Fruit fly (Drosophila melanogaster): ENCODE results near the gene CG15812.

Gene CG15812

dm6 chr3L:3197464-3197863, 37.7 kb downstream of the CG15812 start, which contains the start of gene CG14966 (continued):
- TF ChIP-seq gsb-n (tag; optimal IDR thresholded peaks at IDR 0.05), result no peak
- TF ChIP-seq C15 (GFP tag; IDR thresholded peaks at IDR 0.05), result no peak
- peak; percentile 83 for TF ChIP-seq CG15514 (GFP tag; optimal IDR thresholded peaks at IDR 0.05)
- TF ChIP-seq danr (GFP tag; IDR thresholded peaks at IDR 0.05), result no peak
- TF ChIP-seq NC2α (GFP tag; optimal IDR thresholded peaks at IDR 0.05), result no peak
- TF ChIP-seq CG7745 (tag; optimal IDR thresholded peaks at IDR 0.05), result no peak
- TF ChIP-seq CG17359 (tag; optimal IDR thresholded peaks at IDR 0.05), result no peak
- TF ChIP-seq NFAT (GFP tag; IDR thresholded peaks at IDR 0.05), result no peak; the same call in 1 of the 2 replicates
- peak; percentile 44 for TF ChIP-seq HmgD (GFP tag; optimal IDR thresholded peaks at IDR 0.05)
- no peak for TF ChIP-seq dimm (GFP tag; IDR thresholded peaks at IDR 0.05)
- TF ChIP-seq CG4854 (GFP tag; optimal IDR thresholded peaks at IDR 0.05), result peak; percentile 19
- TF ChIP-seq Pdp1 (GFP tag; optimal IDR thresholded peaks at IDR 0.05), result peak in 1 of 2 experiments; percentile 47
- no peak for TF ChIP-seq usp (GFP tag; optimal IDR thresholded peaks at IDR 0.05)
- peak; percentile 91 for TF ChIP-seq unc-4 (GFP tag; IDR thresholded peaks at IDR 0.05; ENCODE audit: partially characterized antibody)
- no peak for TF ChIP-seq eve (GFP tag; optimal IDR thresholded peaks at IDR 0.05)
- TF ChIP-seq Hey (tag; optimal IDR thresholded peaks at IDR 0.05), result no peak
- TF ChIP-seq CG32532 (GFP tag; IDR thresholded peaks at IDR 0.05), result peak; percentile 68
- no peak for TF ChIP-seq cad (GFP tag; optimal IDR thresholded peaks at IDR 0.05)
- TF ChIP-seq twi (tag; optimal IDR thresholded peaks at IDR 0.05), result no peak
- TF ChIP-seq CG3847 (GFP tag; IDR thresholded peaks at IDR 0.05), result peak; percentile 44
- TF ChIP-seq Trl (optimal IDR thresholded peaks at IDR 0.05), result no peak
- TF ChIP-seq Trl (GFP tag; optimal IDR thresholded peaks at IDR 0.05), result no peak
- peak; percentile 56 for TF ChIP-seq ato (GFP tag; IDR thresholded peaks at IDR 0.05; ENCODE audit: partially characterized antibody)
- TF ChIP-seq Camta (GFP tag; optimal IDR thresholded peaks at IDR 0.05), result peak; percentile 0
- TF ChIP-seq nau (GFP tag; optimal IDR thresholded peaks at IDR 0.05), result no peak
- TF ChIP-seq CG17361 (GFP tag; IDR thresholded peaks at IDR 0.05), result 0 out of 3 replicates have a peak, but pooled peaks have one; percentile 24
- TF ChIP-seq lilli (GFP tag; optimal IDR thresholded peaks at IDR 0.05), result peak; percentile 56
- TF ChIP-seq Atf6 (GFP tag; IDR thresholded peaks at IDR 0.05), result no peak
- no peak for TF ChIP-seq bcd (GFP tag; optimal IDR thresholded peaks at IDR 0.05)
- peak; percentile 58 for TF ChIP-seq gro (GFP tag; optimal IDR thresholded peaks at IDR 0.05)
- TF ChIP-seq CG14441 (GFP tag; IDR thresholded peaks at IDR 0.05), result 0 out of 2 replicates have a peak, but pooled peaks have one; percentile 16
- TF ChIP-seq CG10147 (GFP tag; optimal IDR thresholded peaks at IDR 0.05), result peak; percentile 5
- no peak for TF ChIP-seq CG5953 (GFP tag; IDR thresholded peaks at IDR 0.05)
- peak; percentile 33 for TF ChIP-seq nom (GFP tag; optimal IDR thresholded peaks at IDR 0.05)
- peak; percentile 31 for TF ChIP-seq Fer1 (GFP tag; optimal IDR thresholded peaks at IDR 0.05)
- no peak for TF ChIP-seq GATAe (GFP tag; conservative IDR thresholded peaks at IDR 0.05)
- TF ChIP-seq CG4707 (GFP tag; optimal IDR thresholded peaks at IDR 0.05), result no peak
- TF ChIP-seq CG12104 (GFP tag; optimal IDR thresholded peaks at IDR 0.05), result no peak
- TF ChIP-seq br (optimal IDR thresholded peaks at IDR 0.05), result no peak
- peak; percentile 9 for TF ChIP-seq jumu (GFP tag; optimal IDR thresholded peaks at IDR 0.05)
- 0 out of 2 replicates have a peak, but pooled peaks have one; percentile 28 for TF ChIP-seq Ada2b (GFP tag; IDR thresholded peaks at IDR 0.05)
- no peak for TF ChIP-seq Awh (GFP tag; IDR thresholded peaks at IDR 0.05)
- TF ChIP-seq tup (GFP tag; optimal IDR thresholded peaks at IDR 0.05), result no peak
- TF ChIP-seq CG2678 (tag; optimal IDR thresholded peaks at IDR 0.05), result peak; percentile 4
- peak; percentile 34 for TF ChIP-seq grau (tag; optimal IDR thresholded peaks at IDR 0.05)
- peak; percentile 70 for TF ChIP-seq CHES-1-like (GFP tag; optimal IDR thresholded peaks at IDR 0.05)
- TF ChIP-seq da (GFP tag; optimal IDR thresholded peaks at IDR 0.05), result no peak
- peak; percentile 91 for TF ChIP-seq CG6791 (GFP tag; IDR thresholded peaks at IDR 0.05; ENCODE audit: partially characterized antibody)
- peak; percentile 64 for TF ChIP-seq Nf-YC (tag; optimal IDR thresholded peaks at IDR 0.05)
- TF ChIP-seq BEAF-32 (GFP tag; optimal IDR thresholded peaks at IDR 0.05), result peak; percentile 90
